Worm (Caenorhabditis elegans) whole organism, L4/young adult: ENCODE data around the gene nhr-68.

Experiments
- W03F9.2 ChIP-seq: fragments of 150-350 bp; optimal IDR thresholded peaks from 2 replicates; lab custom pipeline; 2014; ENCODE audit warnings: missing biosample characterization, missing genetic modification characterization
- dao-5 ChIP-seq: sonication (generic microtip); optimal IDR thresholded peaks from 2 replicates; lab custom pipeline; 2016; ENCODE audit warnings: missing genotype, missing genetic modification characterization, moderate library complexity, missing compliant biosample characterization
- him-1 ChIP-seq: sonication (generic microtip); optimal IDR thresholded peaks from 2 replicates; lab custom pipeline; 2016; ENCODE audit warnings: missing genotype, missing genetic modification reagents, missing genetic modification characterization, missing compliant biosample characterization

Gene nhr-68

ce11 chrV:11580826-11581225, 7.6 kb downstream of the nhr-68 start, which contains the start of gene srx-90:
srx-90 (plus strand) TSS chrV:11581126.
- TF ChIP-seq him-1 (tag; lab: Kevin White, UChicago): no peak
- no peak for TF ChIP-seq W03F9.2 (tag; lab: Kevin White, UChicago)
- no peak for TF ChIP-seq dao-5 (tag; lab: Kevin White, UChicago)

DNA sequence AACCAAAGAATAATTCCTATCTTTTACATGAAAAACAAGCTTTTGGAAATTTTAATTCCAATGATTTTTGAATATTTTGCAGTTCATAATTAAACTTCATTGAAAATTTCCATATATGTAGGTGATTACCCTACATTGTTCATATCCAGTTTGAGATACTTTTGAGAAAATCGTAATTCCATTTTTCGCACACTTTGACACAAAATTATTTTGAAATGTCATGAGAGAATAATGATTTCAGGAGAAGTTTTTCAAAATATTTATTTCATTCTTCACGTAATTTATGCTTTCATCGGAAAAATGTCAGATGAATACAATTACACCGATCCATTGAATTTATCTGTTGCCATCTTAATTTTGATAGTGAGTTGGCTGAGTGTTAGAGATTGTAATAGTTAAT, 10.0 kb downstream of the nhr-68 start, which contains the start of gene srx-88:
Gene srx-88 (plus strand): TSS at position 301 of the 400 bp plus-strand sequence.
- no peak for TF ChIP-seq him-1 (tag; lab: Kevin White, UChicago)
- TF ChIP-seq dao-5 (tag; lab: Kevin White, UChicago): no peak
- no peak for TF ChIP-seq W03F9.2 (tag; lab: Kevin White, UChicago)

DNA sequence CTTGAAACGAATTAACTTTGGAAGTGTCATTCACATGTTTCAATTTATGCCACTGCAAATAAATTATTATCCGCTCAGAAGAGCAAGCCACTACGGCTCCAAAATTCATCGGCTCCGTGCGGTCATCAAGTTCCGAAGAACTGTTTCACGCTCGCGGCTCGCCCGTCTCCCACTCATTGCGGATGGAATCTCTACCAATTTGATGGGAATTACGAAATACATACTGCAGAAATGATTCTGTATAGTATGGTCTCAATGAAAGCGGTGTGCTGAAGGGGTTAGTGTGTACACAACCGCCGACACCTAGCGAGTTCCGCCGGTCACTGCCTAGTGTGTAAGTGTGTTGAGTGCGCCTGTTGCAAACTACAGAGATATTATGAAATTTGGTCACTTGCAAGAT, 11.9 kb downstream of the nhr-68 start:
- no peak for TF ChIP-seq W03F9.2 (tag; lab: Kevin White, UChicago)
- no peak for TF ChIP-seq dao-5 (tag; lab: Kevin White, UChicago)
- TF ChIP-seq him-1 (tag; lab: Kevin White, UChicago): no peak

DNA sequence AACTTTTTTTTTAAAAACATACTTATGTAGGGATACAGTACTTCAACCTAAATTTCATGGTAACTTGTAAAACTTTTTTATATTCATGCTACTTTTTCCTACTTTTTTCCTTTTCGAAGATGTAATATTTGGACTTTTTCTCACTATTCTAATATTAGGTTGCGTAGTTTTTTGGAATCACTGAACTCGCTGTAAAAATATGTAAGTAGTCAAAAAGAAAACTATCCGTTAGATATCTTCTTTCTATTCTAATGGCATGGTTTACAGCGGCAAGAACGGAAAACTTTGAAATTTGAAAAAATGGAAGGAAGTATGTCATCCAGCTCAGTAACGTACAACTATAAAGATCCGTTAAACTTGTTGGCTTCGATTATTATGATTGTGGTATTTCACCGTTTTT, 16.2 kb downstream of the nhr-68 start, which contains the start of gene srx-82:
Gene srx-82 (plus strand): TSS at position 301 of the 400 bp plus-strand sequence.
- TF ChIP-seq W03F9.2 (tag; lab: Kevin White, UChicago) (no peak), dao-5 (tag; lab: Kevin White, UChicago) (no peak), him-1 (tag; lab: Kevin White, UChicago) (no peak)

DNA sequence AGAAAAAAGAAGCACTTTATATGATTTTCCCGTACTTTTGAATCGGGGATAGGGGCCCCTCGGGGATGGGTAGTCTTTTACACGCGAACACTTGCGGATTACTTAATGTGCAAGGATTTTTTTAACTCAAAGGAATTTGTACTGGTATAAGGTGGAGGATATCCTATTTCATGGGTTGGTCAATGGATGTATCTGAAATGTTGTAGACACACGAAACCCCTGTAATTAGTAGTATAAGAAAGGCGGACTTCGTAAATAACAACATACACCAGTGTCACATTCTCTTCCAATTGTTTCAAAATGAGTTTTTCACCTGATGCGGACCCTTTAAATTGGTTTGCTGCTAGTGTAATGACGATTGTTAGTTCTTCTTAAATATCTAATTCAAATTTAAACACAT, 20.2 kb downstream of the nhr-68 start, which contains the start of gene srx-80:
Gene srx-80 (plus strand): TSS at position 301 of the 400 bp plus-strand sequence.
- no peak for TF ChIP-seq W03F9.2 (tag; lab: Kevin White, UChicago)
- no peak for TF ChIP-seq him-1 (tag; lab: Kevin White, UChicago)
- no peak for TF ChIP-seq dao-5 (tag; lab: Kevin White, UChicago)

DNA sequence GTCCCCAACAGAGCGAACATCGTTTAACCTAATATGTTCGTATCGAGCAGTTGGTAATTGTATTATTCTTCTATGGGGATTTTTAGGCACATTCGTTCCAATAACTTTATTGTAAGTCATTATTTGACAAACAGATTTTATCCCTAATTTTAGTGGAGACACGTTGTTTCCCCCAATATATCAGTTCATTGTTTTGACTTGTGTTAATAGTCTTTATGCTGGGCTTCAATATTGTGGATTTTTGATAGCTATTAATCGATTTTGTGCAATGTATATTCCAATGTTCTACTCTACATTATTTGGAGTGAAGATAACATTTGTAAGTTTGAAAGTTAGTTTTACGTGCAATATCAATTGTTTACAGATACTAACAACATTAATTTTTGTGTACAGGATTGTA, 20.6 kb downstream of the nhr-68 start:
- TF ChIP-seq dao-5 (tag; lab: Kevin White, UChicago) (no peak), him-1 (tag; lab: Kevin White, UChicago) (no peak), W03F9.2 (tag; lab: Kevin White, UChicago) (no peak)

DNA sequence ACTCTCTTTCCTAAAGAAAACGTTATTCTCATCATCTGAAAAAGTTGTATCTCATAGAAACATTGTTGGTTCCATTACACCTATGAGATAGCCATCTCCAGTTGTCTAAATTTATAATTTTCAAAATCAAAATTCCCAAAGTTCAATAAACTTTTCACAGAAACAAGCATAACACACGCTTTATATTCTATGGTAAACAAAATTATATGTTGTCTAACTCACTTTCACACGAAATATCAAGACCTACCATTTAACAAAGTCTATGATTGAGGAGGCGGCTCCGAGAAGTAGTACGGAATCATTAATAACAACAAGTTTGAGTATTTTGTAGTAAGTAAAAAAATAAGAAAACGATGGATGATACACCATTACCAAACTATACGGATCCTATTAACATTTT, 25.6 kb downstream of the nhr-68 start, which contains the start of gene srx-84:
Gene srx-84 (plus strand): TSS at position 301 of the 400 bp plus-strand sequence.
- TF ChIP-seq dao-5 (tag; lab: Kevin White, UChicago) (no peak), him-1 (tag; lab: Kevin White, UChicago) (no peak), W03F9.2 (tag; lab: Kevin White, UChicago) (no peak)

ce11 chrV:11600800-11601199, 27.6 kb downstream of the nhr-68 start, which contains the start of gene F35B12.9:
F35B12.9 (plus strand) TSS chrV:11601171.
- no peak for TF ChIP-seq dao-5 (tag; lab: Kevin White, UChicago)
- TF ChIP-seq W03F9.2 (tag; lab: Kevin White, UChicago): no peak
- no peak for TF ChIP-seq him-1 (tag; lab: Kevin White, UChicago)

DNA sequence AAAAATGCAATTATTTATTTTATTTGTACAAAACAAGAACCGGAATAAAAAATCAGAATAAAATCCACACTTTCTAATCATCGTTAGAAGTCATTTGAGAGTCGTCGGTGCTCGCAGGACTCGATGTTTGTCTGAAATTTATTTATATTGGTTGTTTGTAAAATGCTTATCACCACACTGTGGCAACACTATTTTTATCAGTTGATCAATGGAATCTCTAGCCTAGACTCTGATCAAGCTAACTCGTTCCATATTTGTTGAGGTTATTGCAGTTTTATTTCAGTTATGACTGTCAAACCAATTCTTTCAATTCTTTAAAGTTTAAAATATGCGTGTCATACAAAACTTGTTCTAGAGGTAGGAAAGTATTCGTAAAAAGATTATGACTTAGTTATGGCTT, 31.2 kb downstream of the nhr-68 start, which contains the start of gene dhs-20:
Gene dhs-20 (minus strand): TSS at position 80 of the 400 bp plus-strand sequence.
- TF ChIP-seq W03F9.2 (tag; lab: Kevin White, UChicago) (no peak), dao-5 (tag; lab: Kevin White, UChicago) (no peak), him-1 (tag; lab: Kevin White, UChicago) (no peak)

ce11 chrV:11605227-11605626, 32.0 kb downstream of the nhr-68 start:
- TF ChIP-seq dao-5 (tag; lab: Kevin White, UChicago): no peak
- TF ChIP-seq W03F9.2 (tag; lab: Kevin White, UChicago): no peak
- TF ChIP-seq him-1 (tag; lab: Kevin White, UChicago): no peak

ce11 chrV:11606424-11606823, 33.2 kb downstream of the nhr-68 start, which contains the start of gene idpp-16:
idpp-16 (minus strand) TSS chrV:11606524.
- TF ChIP-seq him-1 (tag; lab: Kevin White, UChicago) (no peak), W03F9.2 (tag; lab: Kevin White, UChicago) (no peak), dao-5 (tag; lab: Kevin White, UChicago) (no peak)

- TF ChIP-seq dao-5 (tag; lab: Kevin White, UChicago) (no peak), W03F9.2 (tag; lab: Kevin White, UChicago) (no peak), him-1 (tag; lab: Kevin White, UChicago) (no peak)
Measured at ce11 chrV:11610049-11610448, 36.8 kb downstream of the nhr-68 start, which contains the start of gene piit-1. piit-1 (minus strand) TSS chrV:11610149.

DNA sequence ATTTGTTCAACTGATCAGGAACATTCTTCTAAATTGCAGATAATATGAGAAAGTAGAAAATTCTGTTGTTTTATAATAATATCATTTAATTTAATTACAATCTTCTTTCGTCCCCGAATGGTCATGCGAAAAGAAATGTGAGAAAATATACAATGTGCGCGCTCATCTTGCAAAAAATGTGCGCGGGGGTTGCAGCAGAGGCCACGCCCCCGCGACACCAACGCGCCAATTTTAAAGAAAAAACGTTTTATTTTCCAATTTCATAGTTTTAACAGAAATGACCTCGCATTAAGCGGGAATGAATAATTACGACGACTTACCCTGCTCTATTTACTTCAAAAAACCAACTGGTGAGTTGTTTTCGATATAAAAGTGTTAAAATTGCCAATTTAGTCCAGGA, 37.2 kb downstream of the nhr-68 start, which contains the start of gene sas-5:
Gene sas-5 (plus strand): TSS at position 257 of the 400 bp plus-strand sequence.
- TF ChIP-seq dao-5 (tag; lab: Kevin White, UChicago) (no peak), W03F9.2 (tag; lab: Kevin White, UChicago) (peak; percentile 34), him-1 (tag; lab: Kevin White, UChicago) (no peak)

- TF ChIP-seq dao-5 (tag; lab: Kevin White, UChicago): no peak
- no peak for TF ChIP-seq him-1 (tag; lab: Kevin White, UChicago)
- no peak for TF ChIP-seq W03F9.2 (tag; lab: Kevin White, UChicago)
Measured at ce11 chrV:11613007-11613406, 39.8 kb downstream of the nhr-68 start, which contains the start of gene tag-290. tag-290 (plus strand) TSS chrV:11613307.
